Worm (Caenorhabditis elegans) whole organism, L1 larva: Measurements from ENCODE around the gene F23B12.1.
A peak's percentile ranks its signal among the peaks of the same experiment; 100 is the strongest.

ENCODE experiments used
- C04F5.9 ChIP-seq: sonication (generic microtip); optimal IDR thresholded peaks from 2 replicates; lab custom pipeline; 2016; ENCODE audit warnings: missing genetic modification characterization, missing compliant biosample characterization
- C34B4.2 ChIP-seq: sonication (generic microtip); optimal IDR thresholded peaks from 2 replicates; lab custom pipeline; 2017; ENCODE audit warnings: mild to moderate bottlenecking, missing genetic modification characterization, missing compliant biosample characterization
- alr-1 ChIP-seq: fragments of 200-800 bp; sonication (Bioruptor generic); optimal IDR thresholded peaks from 2 replicates; lab custom pipeline; 2018; ENCODE audit warnings: borderline replicate concordance, mild to moderate bottlenecking, missing genetic modification characterization, missing compliant biosample characterization
- ama-1 ChIP-seq: fragments of 150-350 bp; optimal IDR thresholded peaks from 2 replicates; lab custom pipeline; 2014
- ceh-8 ChIP-seq: fragments of 200-800 bp; sonication (Bioruptor generic); optimal IDR thresholded peaks from 2 replicates; lab custom pipeline; 2018; ENCODE audit warnings: mild to moderate bottlenecking, missing genetic modification characterization, moderate library complexity, missing compliant biosample characterization
- ceh-82 ChIP-seq, 3 experiments: fragments of 150-350 bp in 1 of 3; sonication (generic microtip) in 2 of 3; optimal IDR thresholded peaks; 2 replicates each; lab custom pipeline; 2014 to 2017; ENCODE audit warnings: missing biosample characterization in 3 of 3, missing genetic modification characterization in 3 of 3
- ces-1 ChIP-seq: fragments of 150-350 bp; optimal IDR thresholded peaks from 2 replicates; lab custom pipeline; 2014; ENCODE audit warnings: missing biosample characterization, missing genetic modification reagents, missing genetic modification characterization
- dsc-1 ChIP-seq: sonication (generic microtip); optimal IDR thresholded peaks from 2 replicates; lab custom pipeline; 2016; ENCODE audit warnings: mild to moderate bottlenecking, missing genetic modification characterization, missing compliant biosample characterization
- elt-2 ChIP-seq: sonication (generic microtip); optimal IDR thresholded peaks from 2 replicates; lab custom pipeline; 2016; ENCODE audit warnings: missing genetic modification characterization, mild to moderate bottlenecking, inconsistent platforms, missing compliant biosample characterization, missing genetic modification reagents
- elt-3 ChIP-seq, 6 experiments: fragments of 150-350 bp in 1 of 6; sonication (generic microtip); optimal IDR thresholded peaks; 2 replicates each; lab custom pipeline; 2017 to 2018; ENCODE audit warnings: missing biosample characterization in 6 of 6, missing genetic modification characterization in 6 of 6, inconsistent platforms in 1 of 6
- fos-1 ChIP-seq: fragments of 150-350 bp; optimal IDR thresholded peaks from 2 replicates; lab custom pipeline; 2014; ENCODE audit warnings: missing biosample characterization, missing genetic modification characterization
- grh-1 ChIP-seq: fragments of 200-800 bp; sonication (Bioruptor generic); IDR thresholded peaks from 2 replicates; pipeline ENCODE4 v1.3.6; 2022; ENCODE audit warnings: missing genetic modification reagents, missing genetic modification characterization, missing compliant biosample characterization
- hlh-4 ChIP-seq: sonication (generic microtip); optimal IDR thresholded peaks from 2 replicates; lab custom pipeline; 2016; ENCODE audit warnings: mild to moderate bottlenecking, missing genetic modification characterization, missing compliant biosample characterization
- irx-1 ChIP-seq: sonication (generic microtip); optimal IDR thresholded peaks from 2 replicates; lab custom pipeline; 2016; ENCODE audit warnings: missing genetic modification characterization, missing compliant biosample characterization
- jun-1 ChIP-seq: fragments of 150-350 bp; optimal IDR thresholded peaks from 2 replicates; lab custom pipeline; 2014; ENCODE audit warnings: missing biosample characterization, missing genetic modification reagents, missing genetic modification characterization
- lin-35 ChIP-seq, 2 experiments: fragments of 150-350 bp; optimal IDR thresholded peaks; 2 replicates each; lab custom pipeline; 2014; ENCODE audit warnings: missing biosample characterization in 2 of 2, missing genetic modification characterization in 2 of 2, missing genetic modification reagents in 2 of 2
- lsy-2 ChIP-seq, 2 experiments: fragments of 150-350 bp; optimal IDR thresholded peaks; 2 replicates each; lab custom pipeline; 2014; ENCODE audit warnings: missing biosample characterization in 2 of 2, missing genetic modification characterization in 2 of 2
- mdl-1 ChIP-seq, 2 experiments: fragments of 150-350 bp; optimal IDR thresholded peaks; 2 replicates each; lab custom pipeline; 2014 to 2017; ENCODE audit warnings: missing biosample characterization in 2 of 2, missing genetic modification characterization in 2 of 2, inconsistent platforms in 1 of 2
- mef-2 ChIP-seq: fragments of 150-350 bp; optimal IDR thresholded peaks from 2 replicates; lab custom pipeline; 2014; ENCODE audit warnings: missing biosample characterization, missing genetic modification characterization
- mep-1 ChIP-seq: fragments of 150-350 bp; optimal IDR thresholded peaks from 2 replicates; lab custom pipeline; 2014; ENCODE audit warnings: missing biosample characterization, missing genetic modification characterization
- nhr-19 ChIP-seq: fragments of 200-800 bp; sonication (Bioruptor generic); conservative IDR thresholded peaks from 2 replicates; pipeline ENCODE4 v1.3.6; 2022; ENCODE audit warnings: missing genetic modification characterization, missing compliant biosample characterization
- nhr-28 ChIP-seq: fragments of 150-350 bp; optimal IDR thresholded peaks from 2 replicates; lab custom pipeline; 2014; ENCODE audit warnings: missing biosample characterization, missing genetic modification characterization
- nhr-84 ChIP-seq: sonication (generic microtip); optimal IDR thresholded peaks from 2 replicates; lab custom pipeline; 2017; ENCODE audit warnings: missing biosample characterization, missing genetic modification characterization
- nhr-85 ChIP-seq: sonication (generic microtip); peaks from one replicate; lab custom pipeline; 2016; ENCODE audit warnings: missing genetic modification characterization, inconsistent platforms, missing compliant biosample characterization
- pag-3 ChIP-seq: sonication (generic microtip); optimal IDR thresholded peaks from 2 replicates; lab custom pipeline; 2017; ENCODE audit warnings: missing genetic modification characterization, mild to moderate bottlenecking, missing compliant biosample characterization, antibody characterized with exemption, borderline replicate concordance; ENCODE audit not compliant: insufficient read depth
- pax-3 ChIP-seq: fragments of 200-800 bp; sonication (Bioruptor generic); optimal IDR thresholded peaks from 2 replicates; lab custom pipeline; 2018; ENCODE audit warnings: mild to moderate bottlenecking, missing genetic modification characterization, moderate library complexity, missing compliant biosample characterization
- skn-1 ChIP-seq: fragments of 150-350 bp; optimal IDR thresholded peaks from 2 replicates; lab custom pipeline; 2014; ENCODE audit warnings: missing biosample characterization, missing genetic modification characterization
- snpc-4 ChIP-seq: fragments of 150-350 bp; optimal IDR thresholded peaks from 2 replicates; lab custom pipeline; 2014; ENCODE audit warnings: missing biosample characterization, missing genetic modification characterization
- sox-4 ChIP-seq: sonication (generic microtip); optimal IDR thresholded peaks from 2 replicates; lab custom pipeline; 2016; ENCODE audit warnings: missing genetic modification characterization, missing compliant biosample characterization
- sup-37 ChIP-seq: fragments of 200-800 bp; sonication (Bioruptor generic); optimal IDR thresholded peaks from 2 replicates; lab custom pipeline; 2018; ENCODE audit warnings: mild to moderate bottlenecking, missing genetic modification characterization, missing compliant biosample characterization
- tlp-1 ChIP-seq: fragments of 150-350 bp; optimal IDR thresholded peaks from 2 replicates; lab custom pipeline; 2014; ENCODE audit warnings: missing biosample characterization, missing genetic modification characterization
- unc-86 ChIP-seq: sonication (generic microtip); optimal IDR thresholded peaks from 2 replicates; lab custom pipeline; 2016; ENCODE audit warnings: missing genetic modification characterization, missing compliant biosample characterization
- ztf-11 ChIP-seq, 2 experiments: sonication (generic microtip); optimal IDR thresholded peaks; 2 replicates each; lab custom pipeline; 2016 to 2017; ENCODE audit warnings: missing genetic modification characterization in 2 of 2, missing biosample characterization in 1 of 2, missing compliant biosample characterization in 1 of 2

F23B12.1 gene

ce11 chrV:14424958-14425492 is 3.9 kb upstream of the F23B12.1 start, which contains the start of gene rrsr-1 (continued):
- TF ChIP-seq pag-3 (tag; lab: Kevin White, UChicago) (no peak), elt-2 (tag; lab: Kevin White, UChicago) (no peak), lin-35 (GFP tag; optimal IDR thresholded peaks at IDR 0.05; lab: Kevin White, UChicago) (peak in 1 of 2 experiments; percentile 54), nhr-19 (peak; percentile 42), mep-1 (tag; lab: Kevin White, UChicago) (no peak), nhr-28 (tag; lab: Kevin White, UChicago) (no peak), grh-1 (no peak), lsy-2 (tag; optimal IDR thresholded peaks at IDR 0.05; lab: Kevin White, UChicago) (peak in 1 of 2 experiments; percentile 40), skn-1 (tag; lab: Kevin White, UChicago) (peak; percentile 74), alr-1 (no peak), nhr-84 (no peak), C34B4.2 (tag; lab: Kevin White, UChicago) (no peak)

ce11 chrV:14426013-14426412 is 3.0 kb upstream of the F23B12.1 start:
- TF ChIP-seq hlh-4 (tag; lab: Kevin White, UChicago) (no peak), tlp-1 (tag; lab: Kevin White, UChicago) (no peak), fos-1 (tag; lab: Kevin White, UChicago) (no peak), C04F5.9 (tag; lab: Kevin White, UChicago) (no peak), snpc-4 (tag; lab: Kevin White, UChicago) (no peak), sox-4 (no peak), mdl-1 (tag; optimal IDR thresholded peaks at IDR 0.05; lab: Kevin White, UChicago) (no peak), jun-1 (no peak), sup-37 (GFP tag; lab: Kevin White, UChicago) (no peak), ceh-82 (tag; optimal IDR thresholded peaks at IDR 0.05; lab: Kevin White, UChicago) (no peak), ceh-8 (GFP tag; lab: Kevin White, UChicago) (no peak), C34B4.2 (tag; lab: Kevin White, UChicago) (no peak), ama-1 (no peak), nhr-28 (tag; lab: Kevin White, UChicago) (no peak), lsy-2 (tag; optimal IDR thresholded peaks at IDR 0.05; lab: Kevin White, UChicago) (no peak), ztf-11 (tag; optimal IDR thresholded peaks at IDR 0.05; lab: Kevin White, UChicago) (no peak), nhr-85 (tag; lab: Kevin White, UChicago) (no peak)

DNA sequence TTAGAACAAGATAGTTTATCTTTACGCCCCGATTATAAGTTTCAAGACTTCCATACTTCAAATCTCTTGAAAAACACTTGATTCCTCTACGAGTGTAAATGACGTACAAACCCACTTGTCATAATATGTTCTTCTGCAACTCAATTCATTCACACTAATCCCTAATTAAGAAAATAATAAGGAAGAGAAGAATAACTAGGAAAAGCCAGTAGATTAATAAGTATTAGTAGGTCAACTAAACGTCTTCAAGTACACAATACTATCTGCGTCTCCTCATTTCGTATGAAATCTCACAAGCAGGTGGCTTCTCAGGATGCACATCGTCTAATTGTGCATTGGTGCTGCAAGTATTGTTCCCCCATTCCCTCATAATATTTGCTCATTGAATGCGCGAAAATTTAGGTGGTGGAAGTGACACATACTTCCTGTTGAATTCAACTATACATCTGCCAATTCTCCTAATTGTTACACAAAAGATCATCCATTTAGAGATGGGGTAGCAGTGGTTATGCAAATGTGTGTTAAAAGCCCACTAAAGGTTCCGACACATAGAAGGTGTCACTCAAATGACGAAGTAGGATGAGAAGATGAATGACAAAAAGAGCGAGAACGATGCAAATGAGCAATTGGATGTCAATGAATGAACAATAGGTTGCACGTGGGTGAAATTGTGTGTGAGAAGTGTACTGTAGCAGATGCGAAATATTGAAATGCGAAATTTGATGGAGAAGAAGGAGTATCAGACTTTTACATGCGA is 1.7 kb upstream of the F23B12.1 start:
- TF ChIP-seq pax-3 (tag; lab: Kevin White, UChicago) (peak; percentile 77), mdl-1 (tag; optimal IDR thresholded peaks at IDR 0.05; lab: Kevin White, UChicago) (no peak), sox-4 (peak; percentile 3), dsc-1 (tag; lab: Kevin White, UChicago) (peak; percentile 96)

- no peak for TF ChIP-seq unc-86 (tag; lab: Kevin White, UChicago)
Observed at ce11 chrV:14432259-14432658, 3.3 kb downstream of the F23B12.1 start, which contains the start of gene egl-1. egl-1 (minus strand) TSS chrV:14432359.

ce11 chrV:14433584-14433983 is 4.6 kb downstream of the F23B12.1 start:
- TF ChIP-seq ceh-82 (tag; optimal IDR thresholded peaks at IDR 0.05; lab: Kevin White, UChicago) (no peak), C34B4.2 (tag; lab: Kevin White, UChicago) (no peak), tlp-1 (tag; lab: Kevin White, UChicago) (no peak), mef-2 (tag; lab: Kevin White, UChicago) (no peak), elt-3 (tag; optimal IDR thresholded peaks at IDR 0.05; lab: Kevin White, UChicago) (no peak), ces-1 (GFP tag; lab: Kevin White, UChicago) (no peak), irx-1 (no peak)
